Fruit fly (Drosophila melanogaster): ENCODE data around the gene Pdzd8.

Gene Pdzd8

dm6 chrX:11930726-11931125, at the start of gene Pdzd8:
Gene Pdzd8 (minus strand): TSS chrX:11930850.
- TF ChIP-seq CG8301 (tag; optimal IDR thresholded peaks at IDR 0.05) (no peak), gl (tag; optimal IDR thresholded peaks at IDR 0.05) (no peak), CG15710 (tag; optimal IDR thresholded peaks at IDR 0.05) (no peak), rn (GFP tag; IDR thresholded peaks at IDR 0.05) (no peak), D1 (tag; optimal IDR thresholded peaks at IDR 0.05) (no peak)

- TF ChIP-seq CG4496 (GFP tag; IDR thresholded peaks at IDR 0.05) (peak; percentile 91), Ets98B (GFP tag; IDR thresholded peaks at IDR 0.05) (peak; percentile 84), D1 (tag; optimal IDR thresholded peaks at IDR 0.05) (no peak), CG14655 (GFP tag; optimal IDR thresholded peaks at IDR 0.05) (peak; percentile 48), CG15710 (tag; optimal IDR thresholded peaks at IDR 0.05) (no peak), CG9948 (tag; optimal IDR thresholded peaks at IDR 0.05) (no peak), CG17806 (tag; optimal IDR thresholded peaks at IDR 0.05) (no peak), Pif1B (GFP tag; optimal IDR thresholded peaks at IDR 0.05) (peak; percentile 5), CG34367 (tag; optimal IDR thresholded peaks at IDR 0.05) (no peak), Snoo (tag; optimal IDR thresholded peaks at IDR 0.05) (peak; percentile 72), CG8159 (tag; optimal IDR thresholded peaks at IDR 0.05) (peak; percentile 1), fd96Ca (GFP tag; IDR thresholded peaks at IDR 0.05) (no peak), CG8301 (tag; optimal IDR thresholded peaks at IDR 0.05) (peak; percentile 47), rn (GFP tag; IDR thresholded peaks at IDR 0.05) (peak; percentile 65; the same call in 1 of the 2 replicates), CG13204 (GFP tag; optimal IDR thresholded peaks at IDR 0.05) (no peak), CG12605 (GFP tag; IDR thresholded peaks at IDR 0.05) (peak; percentile 75; the same call in 1 of the 2 replicates), EcR (GFP tag; optimal IDR thresholded peaks at IDR 0.05) (no peak), Pif1A (GFP tag; optimal IDR thresholded peaks at IDR 0.05) (peak; percentile 3), CG32121 (GFP tag; IDR thresholded peaks at IDR 0.05) (peak; percentile 65)
Observed at dm6 chrX:11925213-11925612, 5.4 kb downstream of the Pdzd8 start.

DNA sequence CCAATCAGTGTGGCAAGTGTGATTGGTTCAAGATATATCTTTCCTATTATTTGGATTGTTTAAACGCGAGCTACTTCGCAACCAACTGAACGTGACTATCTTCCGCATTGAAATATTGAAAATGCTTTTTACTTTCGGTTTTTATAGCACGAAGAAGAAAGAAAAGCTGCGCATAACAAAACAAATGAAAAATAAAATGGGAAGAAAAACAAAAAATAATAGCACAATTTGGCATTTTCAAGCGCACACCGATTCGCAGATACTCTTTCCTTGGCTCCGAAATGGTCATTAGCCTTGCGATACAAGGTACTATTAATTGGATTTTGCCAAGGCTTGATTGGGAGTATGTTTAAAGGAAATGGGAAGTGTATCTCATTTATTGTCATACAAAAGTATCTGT, 6.1 kb downstream of the Pdzd8 start, which contains the start of gene Sclp:
Gene Sclp, minus strand, starts transcription at position 101 of the 400 bp plus-strand sequence.
- TF ChIP-seq CG14655 (GFP tag; optimal IDR thresholded peaks at IDR 0.05): peak; percentile 25
- TF ChIP-seq CG13204 (GFP tag; optimal IDR thresholded peaks at IDR 0.05): no peak
- TF ChIP-seq CG17806 (tag; optimal IDR thresholded peaks at IDR 0.05): no peak
- no peak for TF ChIP-seq Ets98B (GFP tag; IDR thresholded peaks at IDR 0.05)
- no peak for TF ChIP-seq Pif1A (GFP tag; optimal IDR thresholded peaks at IDR 0.05)
- TF ChIP-seq CG8301 (tag; optimal IDR thresholded peaks at IDR 0.05): peak; percentile 2
- no peak for TF ChIP-seq CG32121 (GFP tag; IDR thresholded peaks at IDR 0.05)
- no peak for TF ChIP-seq CG9948 (tag; optimal IDR thresholded peaks at IDR 0.05)
- TF ChIP-seq EcR (GFP tag; optimal IDR thresholded peaks at IDR 0.05): no peak
- TF ChIP-seq Pif1B (GFP tag; optimal IDR thresholded peaks at IDR 0.05): no peak
- no peak for TF ChIP-seq fd96Ca (GFP tag; IDR thresholded peaks at IDR 0.05)
- no peak for TF ChIP-seq D1 (tag; optimal IDR thresholded peaks at IDR 0.05)

DNA sequence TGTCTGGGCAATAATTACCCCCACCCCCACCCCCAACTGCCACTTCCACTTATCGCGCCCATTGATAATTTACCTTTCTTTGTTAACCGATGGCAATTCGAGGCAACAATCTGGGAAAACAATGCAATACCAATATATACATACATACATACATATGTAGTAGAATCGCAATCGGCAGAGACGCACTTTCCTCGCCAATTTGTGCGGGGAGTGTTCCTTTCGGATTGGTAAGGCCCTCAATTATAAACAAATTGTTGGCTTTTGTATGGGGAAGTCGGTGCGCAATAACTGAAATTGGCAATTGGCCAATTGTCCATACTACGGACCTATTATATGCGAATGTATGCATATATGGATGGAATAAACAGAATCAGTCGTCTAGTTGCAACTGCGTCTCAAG, 7.0 kb downstream of the Pdzd8 start:
- TF ChIP-seq CG32121 (GFP tag; IDR thresholded peaks at IDR 0.05) (no peak), fd96Ca (GFP tag; IDR thresholded peaks at IDR 0.05) (no peak), CG17806 (tag; optimal IDR thresholded peaks at IDR 0.05) (no peak), rn (GFP tag; IDR thresholded peaks at IDR 0.05) (no peak), CG15710 (tag; optimal IDR thresholded peaks at IDR 0.05) (no peak), CG4496 (GFP tag; IDR thresholded peaks at IDR 0.05) (no peak)

DNA sequence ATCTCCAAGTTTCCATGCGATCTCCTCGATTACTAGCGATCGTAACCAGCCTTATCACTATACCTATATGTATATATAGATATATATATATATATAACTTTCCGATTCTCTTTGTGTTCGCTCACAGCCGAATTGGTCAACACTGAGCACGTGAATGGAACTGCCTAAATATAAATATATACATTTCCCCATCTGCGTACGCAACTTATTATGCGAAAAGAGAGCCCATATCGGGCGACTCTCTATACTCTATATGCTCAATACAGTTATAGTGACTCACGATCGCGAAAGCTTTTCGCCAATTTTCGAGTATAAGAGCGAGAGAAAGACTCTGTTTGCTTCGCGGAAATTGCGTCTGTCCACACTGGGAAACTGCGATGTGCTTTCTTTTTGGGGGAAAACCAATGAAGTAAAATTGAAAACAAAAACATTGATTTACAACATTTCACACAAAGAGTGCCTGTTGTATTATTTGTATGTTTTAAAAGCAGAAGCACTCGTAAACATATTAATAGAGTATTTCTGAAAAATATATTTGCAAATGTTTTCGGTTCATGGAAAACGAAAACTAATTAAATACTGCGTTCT, 7.9 kb downstream of the Pdzd8 start:
- TF ChIP-seq CG8159 (tag; optimal IDR thresholded peaks at IDR 0.05) (no peak), fd96Ca (GFP tag; IDR thresholded peaks at IDR 0.05) (no peak), Pif1B (GFP tag; optimal IDR thresholded peaks at IDR 0.05) (peak; percentile 27), CG15710 (tag; optimal IDR thresholded peaks at IDR 0.05) (no peak), CG10348 (GFP tag; IDR thresholded peaks at IDR 0.05) (no peak), EcR (GFP tag; optimal IDR thresholded peaks at IDR 0.05) (no peak), CG13204 (GFP tag; optimal IDR thresholded peaks at IDR 0.05) (no peak), CG14655 (GFP tag; optimal IDR thresholded peaks at IDR 0.05) (no peak), CG4496 (GFP tag; IDR thresholded peaks at IDR 0.05) (0 out of 3 replicates have a peak, but pooled peaks have one; percentile 23), Ets98B (GFP tag; IDR thresholded peaks at IDR 0.05) (peak; percentile 9; the same call in 1 of the 2 replicates), CG9948 (tag; optimal IDR thresholded peaks at IDR 0.05) (no peak)

DNA sequence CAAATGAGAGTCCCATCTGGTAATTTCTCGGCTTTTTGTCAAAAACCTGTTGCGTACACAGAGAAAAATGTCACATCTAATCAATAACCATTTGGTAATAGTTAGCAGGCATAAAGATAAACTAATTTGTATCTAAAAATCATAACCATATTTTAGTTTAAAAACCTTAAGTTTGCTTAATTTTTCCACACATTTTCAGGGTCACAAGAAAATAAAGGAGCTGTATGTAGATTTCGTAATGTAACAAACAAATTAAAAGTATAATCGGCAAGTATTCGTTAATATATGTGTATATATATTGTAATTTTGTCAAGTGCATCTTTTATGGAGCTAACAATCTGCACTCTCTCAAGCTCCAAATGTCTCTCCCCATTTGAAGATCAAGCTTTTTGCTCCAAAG, 9.7 kb downstream of the Pdzd8 start:
- TF ChIP-seq gl (tag; optimal IDR thresholded peaks at IDR 0.05): no peak
- peak; percentile 87 for TF ChIP-seq Ets98B (GFP tag; IDR thresholded peaks at IDR 0.05)
- TF ChIP-seq CG8159 (tag; optimal IDR thresholded peaks at IDR 0.05): peak; percentile 63
- TF ChIP-seq Snoo (tag; optimal IDR thresholded peaks at IDR 0.05): peak; percentile 81
- TF ChIP-seq CG8301 (tag; optimal IDR thresholded peaks at IDR 0.05): peak; percentile 92
- TF ChIP-seq CG32121 (GFP tag; IDR thresholded peaks at IDR 0.05): peak; percentile 84
- no peak for TF ChIP-seq CG13204 (GFP tag; optimal IDR thresholded peaks at IDR 0.05)
- peak; percentile 72 for TF ChIP-seq rn (GFP tag; IDR thresholded peaks at IDR 0.05)
- TF ChIP-seq CG10348 (GFP tag; IDR thresholded peaks at IDR 0.05): peak; percentile 46; the same call in 1 of the 2 replicates
- peak; percentile 93 for TF ChIP-seq CG4496 (GFP tag; IDR thresholded peaks at IDR 0.05)
- TF ChIP-seq CG15710 (tag; optimal IDR thresholded peaks at IDR 0.05): peak; percentile 54
- peak; percentile 74 for TF ChIP-seq Pif1B (GFP tag; optimal IDR thresholded peaks at IDR 0.05)
- TF ChIP-seq fd96Ca (GFP tag; IDR thresholded peaks at IDR 0.05): no peak
- TF ChIP-seq CG34367 (tag; optimal IDR thresholded peaks at IDR 0.05): peak; percentile 58
- peak; percentile 94 for TF ChIP-seq CG14655 (GFP tag; optimal IDR thresholded peaks at IDR 0.05)
- no peak for TF ChIP-seq EcR (GFP tag; optimal IDR thresholded peaks at IDR 0.05)
- TF ChIP-seq D1 (tag; optimal IDR thresholded peaks at IDR 0.05): peak; percentile 67
- TF ChIP-seq CG9948 (tag; optimal IDR thresholded peaks at IDR 0.05): peak; percentile 78
- peak; percentile 83 for TF ChIP-seq CG12605 (GFP tag; IDR thresholded peaks at IDR 0.05)
- TF ChIP-seq Pif1A (GFP tag; optimal IDR thresholded peaks at IDR 0.05): peak; percentile 78
- peak; percentile 66 for TF ChIP-seq CG17806 (tag; optimal IDR thresholded peaks at IDR 0.05)
